Worm (Caenorhabditis elegans) whole organism, L1 larva: ENCODE measurements around the gene sri-25.
A peak's percentile ranks its signal among the peaks of the same experiment; 100 is the strongest.

Source experiments
- C04F5.9 ChIP-seq: sonication (generic microtip); optimal IDR thresholded peaks from 2 replicates; lab custom pipeline; 2016; ENCODE audit warnings: missing genetic modification characterization, missing compliant biosample characterization
- C16A3.4 ChIP-seq: fragments of 150-350 bp; optimal IDR thresholded peaks from 2 replicates; lab custom pipeline; 2014; ENCODE audit warnings: missing biosample characterization, missing genetic modification characterization
- C34B4.2 ChIP-seq: sonication (generic microtip); optimal IDR thresholded peaks from 2 replicates; lab custom pipeline; 2017; ENCODE audit warnings: mild to moderate bottlenecking, missing genetic modification characterization, missing compliant biosample characterization
- alr-1 ChIP-seq: fragments of 200-800 bp; sonication (Bioruptor generic); optimal IDR thresholded peaks from 2 replicates; lab custom pipeline; 2018; ENCODE audit warnings: borderline replicate concordance, mild to moderate bottlenecking, missing genetic modification characterization, missing compliant biosample characterization
- ama-1 ChIP-seq: fragments of 150-350 bp; optimal IDR thresholded peaks from 2 replicates; lab custom pipeline; 2014
- ceh-63 ChIP-seq: fragments of 200-800 bp; sonication (Bioruptor generic); optimal IDR thresholded peaks from 2 replicates; lab custom pipeline; 2018; ENCODE audit warnings: mild to moderate bottlenecking, missing genetic modification characterization, missing compliant biosample characterization
- ceh-8 ChIP-seq: fragments of 200-800 bp; sonication (Bioruptor generic); optimal IDR thresholded peaks from 2 replicates; lab custom pipeline; 2018; ENCODE audit warnings: mild to moderate bottlenecking, missing genetic modification characterization, moderate library complexity, missing compliant biosample characterization
- ceh-82 ChIP-seq, 3 experiments: fragments of 150-350 bp in 1 of 3; sonication (generic microtip) in 2 of 3; optimal IDR thresholded peaks; 2 replicates each; lab custom pipeline; 2014 to 2017; ENCODE audit warnings: missing biosample characterization in 3 of 3, missing genetic modification characterization in 3 of 3
- ceh-90 ChIP-seq: sonication (generic microtip); optimal IDR thresholded peaks from 2 replicates; lab custom pipeline; 2016; ENCODE audit warnings: missing genetic modification characterization, missing compliant biosample characterization
- ces-1 ChIP-seq: fragments of 150-350 bp; optimal IDR thresholded peaks from 2 replicates; lab custom pipeline; 2014; ENCODE audit warnings: missing biosample characterization, missing genetic modification reagents, missing genetic modification characterization
- dsc-1 ChIP-seq: sonication (generic microtip); optimal IDR thresholded peaks from 2 replicates; lab custom pipeline; 2016; ENCODE audit warnings: mild to moderate bottlenecking, missing genetic modification characterization, missing compliant biosample characterization
- efl-1 ChIP-seq, 4 experiments: fragments of 150-350 bp; optimal IDR thresholded peaks in 3 of 4; peaks in 1 of 4; 1 replicate in 1 of 4; 2 replicates in 3 of 4; lab custom pipeline; 2014; ENCODE audit warnings: missing biosample characterization in 2 of 4, missing genetic modification characterization in 2 of 4, missing genetic modification reagents in 2 of 4
- efl-3 ChIP-seq: fragments of 200-800 bp; sonication (Bioruptor generic); optimal IDR thresholded peaks from 2 replicates; lab custom pipeline; 2018; ENCODE audit warnings: mild to moderate bottlenecking, missing genetic modification characterization, missing compliant biosample characterization
- egl-13 ChIP-seq: sonication (generic microtip); optimal IDR thresholded peaks from 2 replicates; lab custom pipeline; 2016; ENCODE audit warnings: missing genotype, missing genetic modification reagents, missing genetic modification characterization, missing compliant biosample characterization
- egl-27 ChIP-seq, 2 experiments: fragments of 150-350 bp in 1 of 2; sonication (generic microtip); optimal IDR thresholded peaks; 3 replicates each; lab custom pipeline; 2017 to 2018; ENCODE audit warnings: missing biosample characterization in 2 of 2, missing genetic modification characterization in 2 of 2, missing genetic modification reagents in 2 of 2
- elt-3 ChIP-seq, 6 experiments: fragments of 150-350 bp in 1 of 6; sonication (generic microtip); optimal IDR thresholded peaks; 2 replicates each; lab custom pipeline; 2017 to 2018; ENCODE audit warnings: missing biosample characterization in 6 of 6, missing genetic modification characterization in 6 of 6, inconsistent platforms in 1 of 6
- ets-5 ChIP-seq: fragments of 200-800 bp; sonication (Bioruptor generic); IDR thresholded peaks from 2 replicates; pipeline ENCODE4 v1.3.6; 2022; ENCODE audit warnings: missing genetic modification characterization, missing compliant biosample characterization
- fkh-10 ChIP-seq: sonication (generic microtip); optimal IDR thresholded peaks from 2 replicates; lab custom pipeline; 2017; ENCODE audit warnings: missing biosample characterization, missing genetic modification reagents, missing genetic modification characterization
- fos-1 ChIP-seq: fragments of 150-350 bp; optimal IDR thresholded peaks from 2 replicates; lab custom pipeline; 2014; ENCODE audit warnings: missing biosample characterization, missing genetic modification characterization
- grh-1 ChIP-seq: fragments of 200-800 bp; sonication (Bioruptor generic); IDR thresholded peaks from 2 replicates; pipeline ENCODE4 v1.3.6; 2022; ENCODE audit warnings: missing genetic modification reagents, missing genetic modification characterization, missing compliant biosample characterization
- hlh-4 ChIP-seq: sonication (generic microtip); optimal IDR thresholded peaks from 2 replicates; lab custom pipeline; 2016; ENCODE audit warnings: mild to moderate bottlenecking, missing genetic modification characterization, missing compliant biosample characterization
- irx-1 ChIP-seq: sonication (generic microtip); optimal IDR thresholded peaks from 2 replicates; lab custom pipeline; 2016; ENCODE audit warnings: missing genetic modification characterization, missing compliant biosample characterization
- isw-1 ChIP-seq: fragments of 200-800 bp; sonication (Bioruptor generic); IDR thresholded peaks from 2 replicates; pipeline ENCODE4 v1.3.6; 2022; ENCODE audit warnings: missing genetic modification characterization, missing compliant biosample characterization
- jun-1 ChIP-seq: fragments of 150-350 bp; optimal IDR thresholded peaks from 2 replicates; lab custom pipeline; 2014; ENCODE audit warnings: missing biosample characterization, missing genetic modification reagents, missing genetic modification characterization
- lin-13 ChIP-seq: fragments of 150-350 bp; optimal IDR thresholded peaks from 2 replicates; lab custom pipeline; 2014; ENCODE audit warnings: missing biosample characterization, missing genetic modification reagents, missing genetic modification characterization
- lin-14 ChIP-seq: fragments of 200-800 bp; sonication (Bioruptor generic); optimal IDR thresholded peaks from 2 replicates; lab custom pipeline; 2018; ENCODE audit warnings: mild to moderate bottlenecking, missing genetic modification characterization, moderate library complexity, missing compliant biosample characterization
- lin-39 ChIP-seq: fragments of 150-350 bp; optimal IDR thresholded peaks from 2 replicates; lab custom pipeline; 2014; ENCODE audit warnings: missing biosample characterization, missing genetic modification reagents, missing genetic modification characterization
- lsy-2 ChIP-seq, 2 experiments: fragments of 150-350 bp; optimal IDR thresholded peaks; 2 replicates each; lab custom pipeline; 2014; ENCODE audit warnings: missing biosample characterization in 2 of 2, missing genetic modification characterization in 2 of 2
- mab-9 ChIP-seq: fragments of 200-800 bp; sonication (Bioruptor generic); IDR thresholded peaks from 2 replicates; pipeline ENCODE4 v1.3.6; 2022; ENCODE audit warnings: missing genetic modification reagents, missing genetic modification characterization, missing compliant biosample characterization
- mdl-1 ChIP-seq, 2 experiments: fragments of 150-350 bp; optimal IDR thresholded peaks; 2 replicates each; lab custom pipeline; 2014 to 2017; ENCODE audit warnings: missing biosample characterization in 2 of 2, missing genetic modification characterization in 2 of 2, inconsistent platforms in 1 of 2
- mef-2 ChIP-seq: fragments of 150-350 bp; optimal IDR thresholded peaks from 2 replicates; lab custom pipeline; 2014; ENCODE audit warnings: missing biosample characterization, missing genetic modification characterization
- nhr-11 ChIP-seq: fragments of 150-350 bp; optimal IDR thresholded peaks from 2 replicates; lab custom pipeline; 2014; ENCODE audit warnings: missing biosample characterization, missing genetic modification characterization
- nhr-20 ChIP-seq: sonication (generic microtip); optimal IDR thresholded peaks from 2 replicates; lab custom pipeline; 2016; ENCODE audit warnings: mild to moderate bottlenecking, missing genetic modification characterization, missing compliant biosample characterization
- nhr-237 ChIP-seq: fragments of 150-350 bp; optimal IDR thresholded peaks from 2 replicates; lab custom pipeline; 2014; ENCODE audit warnings: missing biosample characterization, missing genetic modification characterization
- nhr-47 ChIP-seq: sonication (generic microtip); optimal IDR thresholded peaks from 2 replicates; lab custom pipeline; 2016; ENCODE audit warnings: mild to moderate bottlenecking, missing genetic modification characterization, moderate library complexity, missing compliant biosample characterization
- nhr-71 ChIP-seq: sonication (generic microtip); optimal IDR thresholded peaks from 2 replicates; lab custom pipeline; 2016; ENCODE audit warnings: mild to moderate bottlenecking, missing genetic modification characterization, moderate library complexity, missing compliant biosample characterization
- nhr-76 ChIP-seq: sonication (generic microtip); optimal IDR thresholded peaks from 2 replicates; lab custom pipeline; 2017; ENCODE audit warnings: missing biosample characterization, missing genetic modification characterization
- nhr-77 ChIP-seq: fragments of 150-350 bp; optimal IDR thresholded peaks from 2 replicates; lab custom pipeline; 2014; ENCODE audit warnings: missing biosample characterization, missing genetic modification characterization
- pag-3 ChIP-seq: sonication (generic microtip); optimal IDR thresholded peaks from 2 replicates; lab custom pipeline; 2017; ENCODE audit warnings: missing genetic modification characterization, mild to moderate bottlenecking, missing compliant biosample characterization, antibody characterized with exemption, borderline replicate concordance; ENCODE audit not compliant: insufficient read depth
- pax-3 ChIP-seq: fragments of 200-800 bp; sonication (Bioruptor generic); optimal IDR thresholded peaks from 2 replicates; lab custom pipeline; 2018; ENCODE audit warnings: mild to moderate bottlenecking, missing genetic modification characterization, moderate library complexity, missing compliant biosample characterization
- skn-1 ChIP-seq: fragments of 150-350 bp; optimal IDR thresholded peaks from 2 replicates; lab custom pipeline; 2014; ENCODE audit warnings: missing biosample characterization, missing genetic modification characterization
- snpc-4 ChIP-seq: fragments of 150-350 bp; optimal IDR thresholded peaks from 2 replicates; lab custom pipeline; 2014; ENCODE audit warnings: missing biosample characterization, missing genetic modification characterization
- snu-23 ChIP-seq: sonication (generic microtip); optimal IDR thresholded peaks from 2 replicates; lab custom pipeline; 2016; ENCODE audit warnings: missing genetic modification characterization, missing compliant biosample characterization
- sox-4 ChIP-seq: sonication (generic microtip); optimal IDR thresholded peaks from 2 replicates; lab custom pipeline; 2016; ENCODE audit warnings: missing genetic modification characterization, missing compliant biosample characterization
- swsn-7 ChIP-seq: sonication (generic microtip); optimal IDR thresholded peaks from 2 replicates; lab custom pipeline; 2016; ENCODE audit warnings: missing genetic modification characterization, missing compliant biosample characterization
- tbx-2 ChIP-seq: sonication (generic microtip); optimal IDR thresholded peaks from 2 replicates; lab custom pipeline; 2016; ENCODE audit warnings: missing genetic modification characterization, missing compliant biosample characterization
- tlp-1 ChIP-seq: fragments of 150-350 bp; optimal IDR thresholded peaks from 2 replicates; lab custom pipeline; 2014; ENCODE audit warnings: missing biosample characterization, missing genetic modification characterization
- unc-86 ChIP-seq: sonication (generic microtip); optimal IDR thresholded peaks from 2 replicates; lab custom pipeline; 2016; ENCODE audit warnings: missing genetic modification characterization, missing compliant biosample characterization
- vab-15 ChIP-seq: sonication (generic microtip); optimal IDR thresholded peaks from 2 replicates; lab custom pipeline; 2017; ENCODE audit warnings: missing genotype, mild to moderate bottlenecking, missing genetic modification characterization, missing compliant biosample characterization
- xbp-1 ChIP-seq: sonication (generic microtip); optimal IDR thresholded peaks from 2 replicates; lab custom pipeline; 2016; ENCODE audit warnings: missing genetic modification characterization, missing compliant biosample characterization
- zag-1 ChIP-seq: fragments of 150-350 bp; optimal IDR thresholded peaks from 2 replicates; lab custom pipeline; 2014; ENCODE audit warnings: missing biosample characterization, missing genetic modification characterization
- zip-4 ChIP-seq: fragments of 200-800 bp; sonication (Bioruptor generic); optimal IDR thresholded peaks from 2 replicates; lab custom pipeline; 2018; ENCODE audit warnings: mild to moderate bottlenecking, missing genetic modification characterization, moderate library complexity, missing compliant biosample characterization
- ztf-4 ChIP-seq: fragments of 150-350 bp; optimal IDR thresholded peaks from 2 replicates; lab custom pipeline; 2014; ENCODE audit warnings: missing biosample characterization, missing genetic modification characterization

Gene sri-25

DNA sequence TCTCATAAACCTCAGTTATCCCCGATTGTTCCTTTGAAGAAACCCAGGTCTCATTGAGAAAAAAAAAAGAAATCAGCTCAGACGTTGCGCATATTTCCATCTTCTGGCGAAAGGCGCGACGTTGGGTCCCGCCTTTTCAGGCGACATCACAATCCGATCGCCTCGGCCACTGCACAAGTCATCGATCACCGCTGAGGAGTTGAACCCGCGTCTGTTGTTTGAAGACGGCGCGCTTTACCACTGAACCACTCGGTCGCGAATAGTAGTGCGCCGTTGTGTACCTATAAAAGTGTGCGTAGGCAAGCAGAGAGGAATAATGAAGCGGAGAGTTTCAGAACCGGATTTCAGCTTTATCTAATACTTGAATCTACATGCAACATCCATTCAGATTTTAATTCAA lies 25.9 kb upstream of the sri-25 start, which contains the start of gene Y75B12B.11 (continued):
- peak; percentile 79 for TF ChIP-seq nhr-20
- TF ChIP-seq nhr-11 (tag; lab: Kevin White, UChicago), result no peak
- no peak for TF ChIP-seq ces-1 (GFP tag; lab: Kevin White, UChicago)
- TF ChIP-seq tlp-1, result no peak
- no peak for TF ChIP-seq isw-1 (GFP tag; lab: Robert Waterston, UW)
- TF ChIP-seq mdl-1 (tag; optimal IDR thresholded peaks at IDR 0.05; lab: Kevin White, UChicago), result peak in 1 of 2 experiments; percentile 51
- TF ChIP-seq mab-9 (GFP tag; lab: Robert Waterston, UW), result no peak
- peak; percentile 45 for TF ChIP-seq jun-1
- peak; percentile 83 for TF ChIP-seq nhr-47 (tag; lab: Kevin White, UChicago)
- TF ChIP-seq lin-39 (tag; lab: Kevin White, UChicago), result no peak
- no peak for TF ChIP-seq ceh-90 (tag; lab: Kevin White, UChicago)
- peak; percentile 63 for TF ChIP-seq lin-14 (GFP tag; lab: Kevin White, UChicago)
- TF ChIP-seq grh-1 (GFP tag; lab: Robert Waterston, UW), result peak; percentile 43; the same call in 1 of the 2 replicates
- TF ChIP-seq nhr-76 (tag; lab: Kevin White, UChicago), result no peak
- no peak for TF ChIP-seq ets-5 (GFP tag; lab: Robert Waterston, UW)
- peak; percentile 78 for TF ChIP-seq snu-23
- TF ChIP-seq nhr-77 (tag; lab: Kevin White, UChicago), result peak; percentile 45
- no peak for TF ChIP-seq efl-3 (GFP tag; lab: Kevin White, UChicago)
- TF ChIP-seq swsn-7 (tag; lab: Kevin White, UChicago), result peak; percentile 70
- TF ChIP-seq elt-3 (tag; optimal IDR thresholded peaks at IDR 0.05; lab: Kevin White, UChicago), result peak in 2 of 6 experiments; percentile 46 to 48
- TF ChIP-seq snpc-4 (tag; lab: Kevin White, UChicago), result peak; percentile 56
- TF ChIP-seq dsc-1, result peak; percentile 66
- TF ChIP-seq xbp-1 (tag; lab: Kevin White, UChicago), result peak; percentile 57
- TF ChIP-seq lsy-2 (tag; optimal IDR thresholded peaks at IDR 0.05; lab: Kevin White, UChicago), result peak; percentile 57 to 67
- no peak for TF ChIP-seq sox-4 (tag; lab: Kevin White, UChicago)
- TF ChIP-seq hlh-4 (tag; lab: Kevin White, UChicago), result no peak
- peak; percentile 33 to 64 (median 37) for TF ChIP-seq ceh-82 (tag; optimal IDR thresholded peaks at IDR 0.05; lab: Kevin White, UChicago)
- peak; percentile 28 for TF ChIP-seq irx-1
- TF ChIP-seq C34B4.2 (tag; lab: Kevin White, UChicago), result peak; percentile 29
- peak; percentile 39 for TF ChIP-seq mef-2 (tag; lab: Kevin White, UChicago)
- TF ChIP-seq zip-4 (GFP tag; lab: Kevin White, UChicago), result peak; percentile 29
- TF ChIP-seq fkh-10 (GFP tag; lab: Kevin White, UChicago), result no peak
- peak; percentile 40 for TF ChIP-seq unc-86 (tag; lab: Kevin White, UChicago)
- TF ChIP-seq skn-1, result peak; percentile 67
- peak; percentile 87 for TF ChIP-seq nhr-71 (tag; lab: Kevin White, UChicago)
- TF ChIP-seq ama-1 (lab: Kevin White, UChicago), result peak; percentile 86
- no peak for TF ChIP-seq alr-1 (tag; lab: Kevin White, UChicago)
- peak; percentile 24 for TF ChIP-seq C04F5.9
- TF ChIP-seq tbx-2 (tag; lab: Kevin White, UChicago), result peak; percentile 66
- no peak for TF ChIP-seq zag-1
- no peak for TF ChIP-seq ceh-63 (GFP tag; lab: Kevin White, UChicago)
- peak; percentile 34 for TF ChIP-seq lin-13 (GFP tag; lab: Kevin White, UChicago)
- no peak for TF ChIP-seq egl-13
- peak; percentile 69 for TF ChIP-seq C16A3.4
- peak; percentile 16 for TF ChIP-seq fos-1
- TF ChIP-seq pax-3 (tag; lab: Kevin White, UChicago), result peak; percentile 86
- TF ChIP-seq efl-1 (optimal IDR thresholded peaks at IDR 0.05; lab: Kevin White, UChicago), result peak; percentile 57 to 80
- TF ChIP-seq efl-1 (GFP tag; optimal IDR thresholded peaks at IDR 0.05 in 1 of 2; lab: Kevin White, UChicago), result peak; percentile 72 to 98
- peak; percentile 78 for TF ChIP-seq ztf-4 (tag; lab: Kevin White, UChicago)
- no peak for TF ChIP-seq nhr-237 (tag; lab: Kevin White, UChicago)
- no peak for TF ChIP-seq pag-3 (tag; lab: Kevin White, UChicago)
- peak; percentile 20 for TF ChIP-seq vab-15 (tag; lab: Kevin White, UChicago)
- no peak for TF ChIP-seq ceh-8 (GFP tag; lab: Kevin White, UChicago)
- TF ChIP-seq egl-27 (tag; optimal IDR thresholded peaks at IDR 0.05; lab: Kevin White, UChicago), result no peak
